Worm (Caenorhabditis elegans) whole organism, L3 larva: ENCODE data around the gene F32D8.12.
A peak's percentile ranks its signal among the peaks of the same experiment; 100 is the strongest.

Source experiments
- R02D3.7 ChIP-seq: fragments of 150-350 bp; optimal IDR thresholded peaks from 2 replicates; lab custom pipeline; 2014; ENCODE audit warnings: missing biosample characterization, missing genetic modification characterization
- ZK546.5 ChIP-seq: sonication (generic microtip); optimal IDR thresholded peaks from 2 replicates; lab custom pipeline; 2017; ENCODE audit warnings: missing biosample characterization, missing genetic modification characterization
- aly-2 ChIP-seq: fragments of 150-350 bp; optimal IDR thresholded peaks from 2 replicates; lab custom pipeline; 2014; ENCODE audit warnings: missing biosample characterization, missing genetic modification characterization
- ama-1 ChIP-seq: fragments of 150-350 bp; optimal IDR thresholded peaks from 2 replicates; lab custom pipeline; 2018
- ceh-16 ChIP-seq: sonication (generic microtip); optimal IDR thresholded peaks from 2 replicates; lab custom pipeline; 2017; ENCODE audit warnings: missing biosample characterization, missing genetic modification characterization
- ceh-28 ChIP-seq: fragments of 150-350 bp; optimal IDR thresholded peaks from 2 replicates; lab custom pipeline; 2014; ENCODE audit warnings: missing biosample characterization, missing genetic modification reagents, missing genetic modification characterization
- ceh-82 ChIP-seq: fragments of 150-350 bp; optimal IDR thresholded peaks from 2 replicates; lab custom pipeline; 2014; ENCODE audit warnings: missing biosample characterization, missing genetic modification characterization
- ceh-9 ChIP-seq: sonication (generic microtip); optimal IDR thresholded peaks from 2 replicates; lab custom pipeline; 2018; ENCODE audit warnings: missing biosample characterization, missing genetic modification characterization
- daf-12 ChIP-seq: fragments of 150-350 bp; optimal IDR thresholded peaks from 2 replicates; lab custom pipeline; 2014; ENCODE audit warnings: missing biosample characterization, missing genetic modification reagents, missing genetic modification characterization
- egl-27 ChIP-seq: sonication (generic microtip); optimal IDR thresholded peaks from 4 replicates; lab custom pipeline; 2017; ENCODE audit warnings: missing biosample characterization, missing genetic modification reagents, missing genetic modification characterization
- egl-5 ChIP-seq: fragments of 150-350 bp; optimal IDR thresholded peaks from 2 replicates; lab custom pipeline; 2017; ENCODE audit warnings: missing biosample characterization, missing genetic modification reagents, missing genetic modification characterization, inconsistent platforms
- elt-1 ChIP-seq: fragments of 150-350 bp; optimal IDR thresholded peaks from 2 replicates; lab custom pipeline; 2014; ENCODE audit warnings: missing biosample characterization, missing genetic modification characterization
- elt-2 ChIP-seq: sonication (generic microtip); optimal IDR thresholded peaks from 2 replicates; lab custom pipeline; 2016; ENCODE audit warnings: missing genetic modification reagents, mild to moderate bottlenecking, missing genetic modification characterization, missing compliant biosample characterization
- elt-3 ChIP-seq, 3 experiments: fragments of 150-350 bp in 1 of 3; sonication (generic microtip) in 2 of 3; optimal IDR thresholded peaks; 2 replicates in 2 of 3; 4 replicates in 1 of 3; lab custom pipeline; 2014 to 2017; ENCODE audit warnings: missing biosample characterization in 3 of 3, missing genetic modification characterization in 3 of 3
- eor-1 ChIP-seq, 2 experiments: fragments of 150-350 bp; optimal IDR thresholded peaks; 2 replicates each; lab custom pipeline; 2014 to 2018; ENCODE audit warnings: missing biosample characterization in 2 of 2, missing genetic modification characterization in 2 of 2
- fkh-10 ChIP-seq: sonication (generic microtip); optimal IDR thresholded peaks from 2 replicates; lab custom pipeline; 2017; ENCODE audit warnings: missing biosample characterization, missing genetic modification reagents, missing genetic modification characterization
- fkh-2 ChIP-seq: fragments of 150-350 bp; optimal IDR thresholded peaks from 2 replicates; lab custom pipeline; 2014; ENCODE audit warnings: missing biosample characterization, missing genetic modification reagents, missing genetic modification characterization
- fos-1 ChIP-seq: fragments of 150-350 bp; optimal IDR thresholded peaks from 2 replicates; lab custom pipeline; 2014; ENCODE audit warnings: missing biosample characterization, missing genetic modification characterization
- hmg-11 ChIP-seq: sonication (generic microtip); optimal IDR thresholded peaks from 2 replicates; lab custom pipeline; 2016; ENCODE audit warnings: missing genetic modification characterization, missing compliant biosample characterization
- jun-1 ChIP-seq: fragments of 150-350 bp; optimal IDR thresholded peaks from 2 replicates; lab custom pipeline; 2014; ENCODE audit warnings: missing biosample characterization, missing genetic modification reagents, missing genetic modification characterization
- lin-15B ChIP-seq: fragments of 150-350 bp; optimal IDR thresholded peaks from 2 replicates; lab custom pipeline; 2014; ENCODE audit warnings: missing biosample characterization, missing genetic modification characterization
- lin-39 ChIP-seq: fragments of 150-350 bp; optimal IDR thresholded peaks from 2 replicates; lab custom pipeline; 2018; ENCODE audit warnings: missing biosample characterization, missing genetic modification reagents, missing genetic modification characterization
- lsy-12 ChIP-seq: sonication (generic microtip); optimal IDR thresholded peaks from 2 replicates; lab custom pipeline; 2016; ENCODE audit warnings: mild to moderate bottlenecking, missing genetic modification characterization, missing compliant biosample characterization
- mdl-1 ChIP-seq: fragments of 150-350 bp; optimal IDR thresholded peaks from 2 replicates; lab custom pipeline; 2014; ENCODE audit warnings: missing biosample characterization, missing genetic modification characterization
- mml-1 ChIP-seq: fragments of 150-350 bp; sonication (generic microtip); optimal IDR thresholded peaks from 3 replicates; lab custom pipeline; 2014; ENCODE audit warnings: missing biosample characterization, missing genetic modification characterization
- nfya-1 ChIP-seq: sonication (generic microtip); optimal IDR thresholded peaks from 2 replicates; lab custom pipeline; 2017; ENCODE audit warnings: missing genetic modification characterization, mild to moderate bottlenecking, missing compliant biosample characterization, antibody characterized with exemption, moderate library complexity; ENCODE audit not compliant: insufficient read depth
- nhr-11 ChIP-seq: fragments of 150-350 bp; optimal IDR thresholded peaks from 2 replicates; lab custom pipeline; 2014; ENCODE audit warnings: missing biosample characterization, missing genetic modification characterization
- nhr-12 ChIP-seq: fragments of 150-350 bp; optimal IDR thresholded peaks from 2 replicates; lab custom pipeline; 2014; ENCODE audit warnings: missing biosample characterization, missing genetic modification characterization
- nhr-23 ChIP-seq: fragments of 150-350 bp; optimal IDR thresholded peaks from 2 replicates; lab custom pipeline; 2014; ENCODE audit warnings: missing biosample characterization, missing genetic modification reagents, missing genetic modification characterization
- nhr-237 ChIP-seq: fragments of 150-350 bp; optimal IDR thresholded peaks from 2 replicates; lab custom pipeline; 2014; ENCODE audit warnings: missing biosample characterization, missing genetic modification characterization
- nhr-25 ChIP-seq: sonication (generic microtip); optimal IDR thresholded peaks from 2 replicates; lab custom pipeline; 2017; ENCODE audit warnings: missing biosample characterization, missing genetic modification characterization
- nhr-28 ChIP-seq: fragments of 150-350 bp; optimal IDR thresholded peaks from 2 replicates; lab custom pipeline; 2014; ENCODE audit warnings: missing biosample characterization, missing genetic modification characterization
- nhr-43 ChIP-seq: sonication (generic microtip); optimal IDR thresholded peaks from 2 replicates; lab custom pipeline; 2016; ENCODE audit warnings: mild to moderate bottlenecking, missing genetic modification characterization, missing compliant biosample characterization; ENCODE audit not compliant: poor library complexity, severe bottlenecking
- nhr-67 ChIP-seq: fragments of 150-350 bp; optimal IDR thresholded peaks from 2 replicates; lab custom pipeline; 2014; ENCODE audit warnings: missing biosample characterization, missing genetic modification characterization
- nhr-76 ChIP-seq: fragments of 150-350 bp; sonication (generic microtip); optimal IDR thresholded peaks from 5 replicates; lab custom pipeline; 2014; ENCODE audit warnings: missing biosample characterization, missing genetic modification characterization
- nhr-77 ChIP-seq: fragments of 150-350 bp; optimal IDR thresholded peaks from 2 replicates; lab custom pipeline; 2014; ENCODE audit warnings: missing biosample characterization, missing genetic modification characterization
- pha-4 ChIP-seq: fragments of 150-350 bp; optimal IDR thresholded peaks from 2 replicates; lab custom pipeline; 2014; ENCODE audit warnings: missing biosample characterization, missing genetic modification reagents, missing genetic modification characterization
- pqm-1 ChIP-seq: fragments of 150-350 bp; optimal IDR thresholded peaks from 2 replicates; lab custom pipeline; 2017; ENCODE audit warnings: missing biosample characterization, missing genetic modification characterization, inconsistent platforms
- sea-2 ChIP-seq: fragments of 150-350 bp; sonication (generic microtip); optimal IDR thresholded peaks from 4 replicates; lab custom pipeline; 2014; ENCODE audit warnings: missing biosample characterization, missing genetic modification reagents, missing genetic modification characterization
- skn-1 ChIP-seq: fragments of 150-350 bp; optimal IDR thresholded peaks from 2 replicates; lab custom pipeline; 2014; ENCODE audit warnings: missing biosample characterization, missing genetic modification characterization
- snpc-4 ChIP-seq: fragments of 150-350 bp; optimal IDR thresholded peaks from 2 replicates; lab custom pipeline; 2014; ENCODE audit warnings: missing biosample characterization, missing genetic modification characterization
- tbx-2 ChIP-seq: sonication (generic microtip); optimal IDR thresholded peaks from 2 replicates; lab custom pipeline; 2016; ENCODE audit warnings: mild to moderate bottlenecking, missing genetic modification characterization, missing compliant biosample characterization
- unc-39 ChIP-seq: sonication (generic microtip); optimal IDR thresholded peaks from 4 replicates; lab custom pipeline; 2017; ENCODE audit warnings: missing biosample characterization, missing genetic modification characterization
- unc-62 ChIP-seq: fragments of 150-350 bp; sonication (generic microtip); optimal IDR thresholded peaks from 4 replicates; lab custom pipeline; 2014; ENCODE audit warnings: missing biosample characterization, missing genetic modification reagents, missing genetic modification characterization
- zag-1 ChIP-seq: fragments of 150-350 bp; optimal IDR thresholded peaks from 2 replicates; lab custom pipeline; 2014; ENCODE audit warnings: missing biosample characterization, missing genetic modification characterization
- ztf-11 ChIP-seq: fragments of 150-350 bp; optimal IDR thresholded peaks from 2 replicates; lab custom pipeline; 2014; ENCODE audit warnings: missing biosample characterization, missing genetic modification characterization
- ztf-4 ChIP-seq: fragments of 150-350 bp; optimal IDR thresholded peaks from 2 replicates; lab custom pipeline; 2014; ENCODE audit warnings: missing biosample characterization, missing genetic modification characterization

F32D8.12 gene

ce11 chrV:10890980-10891379, at the start of gene F32D8.12:
TSS of gene F32D8.12 (minus strand) at chrV:10891027.
- TF ChIP-seq lin-39 (tag; lab: Kevin White, UChicago), result no peak
- TF ChIP-seq egl-27 (tag; lab: Kevin White, UChicago), result no peak
- no peak for TF ChIP-seq elt-3 (tag; optimal IDR thresholded peaks at IDR 0.05; lab: Kevin White, UChicago)
- peak; percentile 39 for TF ChIP-seq elt-2 (tag; lab: Kevin White, UChicago)
- TF ChIP-seq pqm-1 (tag; lab: Kevin White, UChicago), result peak; percentile 57
- TF ChIP-seq pha-4 (tag; lab: Kevin White, UChicago), result peak; percentile 35
- TF ChIP-seq R02D3.7 (tag; lab: Kevin White, UChicago), result no peak
- no peak for TF ChIP-seq ztf-11 (tag; lab: Kevin White, UChicago)
- TF ChIP-seq mdl-1, result no peak
- no peak for TF ChIP-seq elt-1
- TF ChIP-seq ceh-28 (tag; lab: Kevin White, UChicago), result peak; percentile 9
- TF ChIP-seq lin-15B (tag; lab: Kevin White, UChicago), result no peak
- TF ChIP-seq snpc-4 (tag; lab: Kevin White, UChicago), result no peak
- peak; percentile 47 for TF ChIP-seq nfya-1
- no peak for TF ChIP-seq mml-1 (tag; lab: Kevin White, UChicago)
- TF ChIP-seq nhr-28 (tag; lab: Kevin White, UChicago), result no peak
- TF ChIP-seq hmg-11 (tag; lab: Kevin White, UChicago), result no peak
- TF ChIP-seq nhr-43 (tag; lab: Kevin White, UChicago), result peak; percentile 65
- TF ChIP-seq nhr-23 (tag; lab: Kevin White, UChicago), result peak; percentile 77
- TF ChIP-seq nhr-76 (tag; lab: Kevin White, UChicago), result no peak
- no peak for TF ChIP-seq nhr-11 (tag; lab: Kevin White, UChicago)

ce11 chrV:10940571-10940991, 49.8 kb upstream of the F32D8.12 start:
- no peak for TF ChIP-seq mdl-1
- peak; percentile 20 for TF ChIP-seq nhr-76 (tag; lab: Kevin White, UChicago)
- TF ChIP-seq sea-2 (GFP tag; lab: Kevin White, UChicago), result no peak
- peak; percentile 32 for TF ChIP-seq fkh-10 (GFP tag; lab: Kevin White, UChicago)
- peak; percentile 31 for TF ChIP-seq egl-27 (tag; lab: Kevin White, UChicago)
- no peak for TF ChIP-seq ceh-9 (tag; lab: Kevin White, UChicago)
- TF ChIP-seq nhr-25 (tag; lab: Kevin White, UChicago), result peak; percentile 19
- peak; percentile 76 for TF ChIP-seq nfya-1
- TF ChIP-seq R02D3.7 (tag; lab: Kevin White, UChicago), result peak; percentile 26
- TF ChIP-seq zag-1 (tag; lab: Kevin White, UChicago), result no peak
- no peak for TF ChIP-seq nhr-12 (tag; lab: Kevin White, UChicago)
- TF ChIP-seq pqm-1 (tag; lab: Kevin White, UChicago), result peak; percentile 88
- peak; percentile 70 for TF ChIP-seq hmg-11 (tag; lab: Kevin White, UChicago)
- TF ChIP-seq ZK546.5 (tag; lab: Kevin White, UChicago), result no peak
- TF ChIP-seq lsy-12 (tag; lab: Kevin White, UChicago), result no peak
- TF ChIP-seq ama-1, result peak; percentile 75
- no peak for TF ChIP-seq unc-39
- TF ChIP-seq egl-5, result no peak
- peak; percentile 60 for TF ChIP-seq nhr-23 (tag; lab: Kevin White, UChicago)
- no peak for TF ChIP-seq lin-39 (tag; lab: Kevin White, UChicago)
- TF ChIP-seq ceh-16 (tag; lab: Kevin White, UChicago), result no peak
- TF ChIP-seq nhr-43 (tag; lab: Kevin White, UChicago), result peak; percentile 44
- peak; percentile 36 for TF ChIP-seq unc-62 (GFP tag; lab: Kevin White, UChicago)
- peak; percentile 50 for TF ChIP-seq ceh-28 (tag; lab: Kevin White, UChicago)
- TF ChIP-seq fkh-2 (tag; lab: Kevin White, UChicago), result no peak
- TF ChIP-seq nhr-237 (tag; lab: Kevin White, UChicago), result no peak
- TF ChIP-seq jun-1 (tag; lab: Kevin White, UChicago), result peak; percentile 44
- no peak for TF ChIP-seq nhr-77 (tag; lab: Kevin White, UChicago)
- TF ChIP-seq nhr-11 (tag; lab: Kevin White, UChicago), result no peak
- TF ChIP-seq eor-1 (tag; optimal IDR thresholded peaks at IDR 0.05; lab: Kevin White, UChicago), result no peak
- TF ChIP-seq elt-2 (tag; lab: Kevin White, UChicago), result peak; percentile 94
- no peak for TF ChIP-seq nhr-28 (tag; lab: Kevin White, UChicago)
- TF ChIP-seq lin-15B (tag; lab: Kevin White, UChicago), result peak; percentile 35
- no peak for TF ChIP-seq tbx-2
- no peak for TF ChIP-seq ceh-82
- TF ChIP-seq pha-4 (tag; lab: Kevin White, UChicago), result peak; percentile 60
- TF ChIP-seq aly-2, result no peak
- TF ChIP-seq elt-3 (tag; optimal IDR thresholded peaks at IDR 0.05; lab: Kevin White, UChicago), result no peak
- TF ChIP-seq elt-1, result peak; percentile 58
- peak; percentile 39 for TF ChIP-seq snpc-4 (tag; lab: Kevin White, UChicago)
- peak; percentile 39 for TF ChIP-seq skn-1 (tag; lab: Kevin White, UChicago)
- no peak for TF ChIP-seq fos-1 (tag; lab: Kevin White, UChicago)
- TF ChIP-seq mml-1 (tag; lab: Kevin White, UChicago), result no peak
- no peak for TF ChIP-seq daf-12 (tag; lab: Kevin White, UChicago)
- no peak for TF ChIP-seq nhr-67 (tag; lab: Kevin White, UChicago)
- TF ChIP-seq ztf-4 (tag; lab: Kevin White, UChicago), result no peak
- no peak for TF ChIP-seq ztf-11 (tag; lab: Kevin White, UChicago)
